Worm (Caenorhabditis elegans): Measurements from ENCODE around the gene F10G7.5.

ce11 chrII:4674188-4674587 is 19.0 kb upstream of the F10G7.5 start:
- TF ChIP-seq ama-1 (optimal IDR thresholded peaks at IDR 0.05) (no peak), ets-7 (tag; optimal IDR thresholded peaks at IDR 0.05) (no peak), flt-1 (GFP tag; IDR thresholded peaks at IDR 0.05) (no peak), F13C5.2 (tag; optimal IDR thresholded peaks at IDR 0.05) (no peak), hnd-1 (tag; optimal IDR thresholded peaks at IDR 0.05) (no peak)
